Fruit fly (Drosophila melanogaster): ENCODE results near the gene Ppm1.

Gene Ppm1

DNA sequence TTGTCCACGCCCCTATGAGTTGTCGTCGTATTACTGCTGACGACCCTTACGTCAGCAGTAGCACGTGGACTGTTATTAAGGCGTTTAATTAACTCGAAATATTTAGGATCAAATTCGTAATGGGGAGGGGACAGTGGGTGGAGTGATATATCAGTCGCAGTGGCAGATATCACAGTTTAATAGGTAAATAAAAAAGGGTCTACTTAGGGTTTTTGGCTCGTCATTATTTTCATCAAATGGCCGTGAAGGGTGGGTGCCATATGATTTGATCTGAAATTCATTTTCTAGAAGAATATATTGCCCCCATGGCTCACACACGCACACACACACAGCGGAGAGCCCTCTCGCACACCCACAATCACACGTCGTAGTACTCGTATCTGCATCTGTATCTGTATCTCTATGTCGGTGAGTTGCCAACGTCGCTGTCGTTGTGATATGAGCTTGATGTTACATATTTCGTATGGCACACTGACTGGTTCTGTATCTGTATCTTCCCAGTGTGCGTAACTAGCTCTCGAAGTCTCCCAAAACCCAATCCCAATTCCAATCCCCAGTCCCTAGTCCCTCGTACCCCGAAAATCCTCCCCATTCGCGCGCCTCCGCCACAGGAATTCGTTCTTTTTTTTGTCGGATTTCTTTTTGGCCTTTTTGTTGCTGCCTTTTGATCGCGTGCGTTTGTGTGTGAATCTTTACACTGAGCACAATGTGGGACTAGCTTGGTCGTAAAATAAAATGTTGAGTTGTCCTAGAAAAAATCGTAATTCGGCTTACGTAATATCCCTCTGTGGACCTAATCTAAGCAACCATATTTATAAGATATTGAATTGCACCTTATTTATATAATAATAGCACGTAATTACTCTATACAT is 45.6 kb downstream of the Ppm1 start (continued):
- TF ChIP-seq Blimp-1 (GFP tag; optimal IDR thresholded peaks at IDR 0.05), result peak; percentile 35
- TF ChIP-seq fkh (GFP tag; optimal IDR thresholded peaks at IDR 0.05), result peak; percentile 41
- peak; percentile 24 for TF ChIP-seq OdsH (GFP tag; optimal IDR thresholded peaks at IDR 0.05)
- peak; percentile 92 for TF ChIP-seq CG9139 (GFP tag; optimal IDR thresholded peaks at IDR 0.05)
- TF ChIP-seq ss (GFP tag; optimal IDR thresholded peaks at IDR 0.05), result peak; percentile 91 to 95
- peak; percentile 28 for TF ChIP-seq esn (GFP tag; optimal IDR thresholded peaks at IDR 0.05)
- peak; percentile 52 for TF ChIP-seq CG31627 (GFP tag; optimal IDR thresholded peaks at IDR 0.05)
- TF ChIP-seq lz (GFP tag; optimal IDR thresholded peaks at IDR 0.05), result peak; percentile 50
- peak; percentile 73 for TF ChIP-seq CG3032 (tag; optimal IDR thresholded peaks at IDR 0.05)
- peak; percentile 17 for TF ChIP-seq Ets21C (GFP tag; optimal IDR thresholded peaks at IDR 0.05)
- peak; percentile 21 for TF ChIP-seq topi (GFP tag; optimal IDR thresholded peaks at IDR 0.05)
- peak; percentile 37 for TF ChIP-seq Sox14 (GFP tag; optimal IDR thresholded peaks at IDR 0.05)
- peak; percentile 23 for TF ChIP-seq CG11902 (GFP tag; optimal IDR thresholded peaks at IDR 0.05)
- peak; percentile 85 for TF ChIP-seq CG1621 (tag; optimal IDR thresholded peaks at IDR 0.05)
- TF ChIP-seq CG6792 (GFP tag; optimal IDR thresholded peaks at IDR 0.05), result peak; percentile 7
- TF ChIP-seq dsx (GFP tag; optimal IDR thresholded peaks at IDR 0.05; ENCODE audit: poor library complexity, severe bottlenecking), result peak; percentile 80
- peak; percentile 57 for TF ChIP-seq Hr39 (GFP tag; optimal IDR thresholded peaks at IDR 0.05)
- peak; percentile 55 for TF ChIP-seq dac (GFP tag; optimal IDR thresholded peaks at IDR 0.05)
- peak; percentile 90 for TF ChIP-seq CG16779 (tag; optimal IDR thresholded peaks at IDR 0.05)
- peak; percentile 87 for TF ChIP-seq CG6854 (GFP tag; optimal IDR thresholded peaks at IDR 0.05)
- peak; percentile 7 for TF ChIP-seq Hr38 (GFP tag; optimal IDR thresholded peaks at IDR 0.05)
- TF ChIP-seq CG10669 (GFP tag; optimal IDR thresholded peaks at IDR 0.05), result peak; percentile 77
- peak; percentile 28 for TF ChIP-seq cyc (GFP tag; optimal IDR thresholded peaks at IDR 0.05)
- TF ChIP-seq Ets96B (tag; optimal IDR thresholded peaks at IDR 0.05), result peak; percentile 68

DNA sequence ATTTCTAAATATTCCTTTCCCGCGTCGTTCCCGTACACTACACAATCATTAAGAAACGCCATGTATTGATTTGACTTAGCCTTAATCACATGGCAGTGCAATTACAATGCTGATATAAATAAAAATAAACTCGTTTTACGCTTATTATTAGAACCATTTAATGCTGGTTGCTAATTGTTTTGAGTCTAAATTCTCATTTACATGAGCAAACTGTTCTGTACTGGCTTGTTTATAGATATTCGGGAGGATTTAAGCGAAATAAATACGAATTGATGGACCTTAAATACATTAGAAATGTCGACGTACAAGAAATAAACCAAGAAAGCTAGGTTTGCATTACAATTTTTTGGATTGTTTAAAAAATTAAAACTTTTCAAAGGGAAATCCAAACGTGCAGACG is 46.2 kb downstream of the Ppm1 start:
- TF ChIP-seq Lpt (GFP tag; optimal IDR thresholded peaks at IDR 0.05) (no peak), CG8632 (GFP tag; optimal IDR thresholded peaks at IDR 0.05) (no peak), Sox14 (GFP tag; optimal IDR thresholded peaks at IDR 0.05) (no peak), achi (GFP tag; optimal IDR thresholded peaks at IDR 0.05) (no peak), Sox102F (GFP tag; optimal IDR thresholded peaks at IDR 0.05) (no peak), eg (GFP tag; IDR thresholded peaks at IDR 0.05) (no peak), Hr39 (GFP tag; optimal IDR thresholded peaks at IDR 0.05) (no peak), esn (GFP tag; optimal IDR thresholded peaks at IDR 0.05) (no peak), CG10669 (GFP tag; optimal IDR thresholded peaks at IDR 0.05) (no peak)

DNA sequence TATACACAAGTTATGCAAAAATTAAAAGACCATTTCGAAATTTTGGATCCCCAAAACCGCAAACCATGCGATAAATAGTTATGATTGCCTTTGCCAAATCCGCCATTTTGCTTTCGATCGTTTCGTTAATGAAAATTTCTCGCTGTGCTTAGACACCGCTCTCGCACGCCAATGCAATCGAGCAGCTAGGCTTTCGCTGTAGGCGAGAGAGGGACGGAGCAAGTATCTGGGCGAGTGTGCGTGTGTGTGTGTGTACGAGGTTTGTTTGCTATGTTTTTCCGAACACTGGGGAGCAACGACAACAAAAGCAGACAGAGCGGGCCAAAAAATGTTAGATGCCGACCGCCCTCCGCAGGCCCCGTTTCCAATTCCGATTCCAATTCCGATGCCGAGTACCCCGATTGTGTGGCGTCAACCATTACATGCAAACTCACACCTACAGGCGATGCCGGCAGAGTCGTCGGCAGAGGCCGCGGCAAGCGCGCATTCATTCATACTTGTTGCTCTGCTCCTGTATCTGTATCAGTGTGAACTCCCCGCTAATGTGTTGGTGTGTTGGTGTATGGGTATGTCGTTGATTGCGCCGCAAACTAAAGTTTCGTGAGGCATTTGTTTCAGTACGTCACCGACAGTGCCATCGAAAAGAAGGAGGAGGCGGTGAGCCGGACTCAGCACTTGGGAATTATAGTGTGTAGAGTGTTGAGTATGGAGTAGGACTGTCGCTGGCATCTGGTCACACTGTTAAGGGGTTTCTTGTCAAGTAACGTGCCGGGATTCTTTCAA is 46.9 kb downstream of the Ppm1 start:
- peak; percentile 24 for TF ChIP-seq OdsH (GFP tag; optimal IDR thresholded peaks at IDR 0.05)
- no peak for TF ChIP-seq fd59A (GFP tag; optimal IDR thresholded peaks at IDR 0.05)
- peak; percentile 86 for TF ChIP-seq Lpt (GFP tag; optimal IDR thresholded peaks at IDR 0.05)
- peak; percentile 2 for TF ChIP-seq esn (GFP tag; optimal IDR thresholded peaks at IDR 0.05)
- no peak for TF ChIP-seq Ets96B (tag; optimal IDR thresholded peaks at IDR 0.05)
- no peak for TF ChIP-seq Hr38 (GFP tag; optimal IDR thresholded peaks at IDR 0.05)
- peak; percentile 69 for TF ChIP-seq CG6276 (GFP tag; optimal IDR thresholded peaks at IDR 0.05)
- peak; percentile 74 for TF ChIP-seq CG15336 (GFP tag; IDR thresholded peaks at IDR 0.05)
- peak in 1 of 2 experiments; percentile 5 for TF ChIP-seq salr (GFP tag; optimal IDR thresholded peaks at IDR 0.05)
- TF ChIP-seq pdm3 (GFP tag; optimal IDR thresholded peaks at IDR 0.05), result peak; percentile 32
- TF ChIP-seq Smox (GFP tag; optimal IDR thresholded peaks at IDR 0.05), result no peak
- no peak for TF ChIP-seq CG9139 (GFP tag; optimal IDR thresholded peaks at IDR 0.05)
- TF ChIP-seq ss (GFP tag; optimal IDR thresholded peaks at IDR 0.05), result peak; percentile 51 to 76
- TF ChIP-seq fd85E (GFP tag; optimal IDR thresholded peaks at IDR 0.05), result no peak
- TF ChIP-seq CG4318 (GFP tag; optimal IDR thresholded peaks at IDR 0.05), result peak; percentile 45
- no peak for TF ChIP-seq Sox15 (GFP tag; optimal IDR thresholded peaks at IDR 0.05)
- no peak for TF ChIP-seq Eip93F (GFP tag; optimal IDR thresholded peaks at IDR 0.05)
- TF ChIP-seq eg (GFP tag; IDR thresholded peaks at IDR 0.05), result peak; percentile 78
- TF ChIP-seq Hr39 (GFP tag; optimal IDR thresholded peaks at IDR 0.05), result peak; percentile 40
- TF ChIP-seq CG6808 (GFP tag; optimal IDR thresholded peaks at IDR 0.05), result peak; percentile 35
- peak; percentile 28 for TF ChIP-seq Sox102F (GFP tag; optimal IDR thresholded peaks at IDR 0.05)
- TF ChIP-seq achi (GFP tag; optimal IDR thresholded peaks at IDR 0.05), result no peak
- TF ChIP-seq Eip78C (GFP tag), result peak; percentile 62
- TF ChIP-seq CG16779 (tag; optimal IDR thresholded peaks at IDR 0.05), result peak; percentile 68
- peak; percentile 66 for TF ChIP-seq CG6163 (GFP tag; IDR thresholded peaks at IDR 0.05)
- TF ChIP-seq CG3032 (tag; optimal IDR thresholded peaks at IDR 0.05), result peak; percentile 42
- TF ChIP-seq Blimp-1 (GFP tag; optimal IDR thresholded peaks at IDR 0.05), result no peak
